Fruit fly (Drosophila melanogaster): ENCODE measurements around the gene cpx.

The cpx gene

DNA sequence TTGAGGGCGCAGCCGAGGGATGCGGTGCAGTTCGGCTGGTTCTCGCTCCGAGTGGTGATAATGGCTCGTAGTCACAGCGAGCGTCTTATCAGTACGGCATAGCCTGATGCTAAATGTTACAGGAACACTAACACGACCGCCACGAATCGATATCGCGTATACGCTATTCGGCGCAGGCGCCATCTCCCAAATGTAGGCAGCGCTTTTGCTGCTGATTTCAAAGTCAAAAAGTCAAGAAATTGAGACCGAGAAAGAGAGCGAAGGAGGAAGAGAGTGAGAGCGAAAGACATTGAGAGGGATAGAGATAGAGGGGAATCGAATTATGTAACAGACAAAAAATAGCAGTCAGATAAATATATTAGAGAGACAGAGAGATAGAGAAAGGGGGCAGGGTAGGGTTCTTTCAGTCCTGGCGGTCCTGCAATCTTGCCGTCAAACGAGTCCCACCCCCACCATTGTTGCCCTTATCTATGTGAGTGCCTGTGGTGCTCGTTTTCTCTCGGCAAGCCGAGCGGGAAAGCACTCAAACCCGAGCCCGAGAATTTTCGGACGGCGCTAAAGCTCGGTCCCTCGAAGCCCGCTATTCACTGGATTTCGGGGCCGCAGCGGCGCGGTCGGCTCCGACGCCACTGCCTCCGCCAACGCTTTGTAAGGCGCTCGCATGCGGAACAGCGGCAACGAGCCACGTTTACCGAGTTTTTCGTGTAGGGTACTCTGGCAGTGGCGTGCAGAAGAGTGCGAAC, 1.3 kb downstream of the cpx start:
- TF ChIP-seq Eip93F (GFP tag; optimal IDR thresholded peaks at IDR 0.05) (no peak), cyc (GFP tag; optimal IDR thresholded peaks at IDR 0.05) (no peak), Eip78C (GFP tag) (peak; percentile 39), svp (GFP tag) (peak; percentile 77), vri (GFP tag; optimal IDR thresholded peaks at IDR 0.05) (peak; percentile 21), eg (GFP tag; IDR thresholded peaks at IDR 0.05) (0 out of 3 replicates have a peak, but pooled peaks have one; percentile 8)

dm6 chr3R:4282207-4282606, 2.2 kb downstream of the cpx start:
- no peak for TF ChIP-seq Sox14 (GFP tag; optimal IDR thresholded peaks at IDR 0.05)
- TF ChIP-seq net (GFP tag; optimal IDR thresholded peaks at IDR 0.05) = no peak
- no peak for TF ChIP-seq CG9139 (GFP tag; optimal IDR thresholded peaks at IDR 0.05)
- TF ChIP-seq salr (GFP tag; optimal IDR thresholded peaks at IDR 0.05) = no peak
- TF ChIP-seq Ets21C (GFP tag; optimal IDR thresholded peaks at IDR 0.05) = no peak
- TF ChIP-seq Sox15 (GFP tag; optimal IDR thresholded peaks at IDR 0.05) = no peak
- TF ChIP-seq lz (GFP tag; optimal IDR thresholded peaks at IDR 0.05) = no peak

- TF ChIP-seq Smox (GFP tag; optimal IDR thresholded peaks at IDR 0.05) (no peak), dac (GFP tag; optimal IDR thresholded peaks at IDR 0.05) (no peak), CG6163 (GFP tag; IDR thresholded peaks at IDR 0.05) (no peak), lz (GFP tag; optimal IDR thresholded peaks at IDR 0.05) (no peak), CG31627 (GFP tag; optimal IDR thresholded peaks at IDR 0.05) (no peak), Eip75B (GFP tag; optimal IDR thresholded peaks at IDR 0.05) (no peak), topi (GFP tag; optimal IDR thresholded peaks at IDR 0.05) (no peak), Ets21C (GFP tag; optimal IDR thresholded peaks at IDR 0.05) (no peak), CG8119 (GFP tag; IDR thresholded peaks at IDR 0.05) (no peak), CG10669 (GFP tag; optimal IDR thresholded peaks at IDR 0.05) (no peak), CG15336 (GFP tag; IDR thresholded peaks at IDR 0.05) (no peak), Blimp-1 (GFP tag; optimal IDR thresholded peaks at IDR 0.05) (no peak), pdm3 (GFP tag; optimal IDR thresholded peaks at IDR 0.05) (no peak), vri (GFP tag; optimal IDR thresholded peaks at IDR 0.05) (no peak), Hr4 (GFP tag; optimal IDR thresholded peaks at IDR 0.05) (no peak), CG9139 (GFP tag; optimal IDR thresholded peaks at IDR 0.05) (no peak), CG11762 (GFP tag; optimal IDR thresholded peaks at IDR 0.05; ENCODE audit: insufficient read depth) (no peak), net (GFP tag; optimal IDR thresholded peaks at IDR 0.05) (no peak)
Observed at dm6 chr3R:4284376-4284953, 4.4 kb downstream of the cpx start.

- TF ChIP-seq CG6808 (GFP tag; optimal IDR thresholded peaks at IDR 0.05) (peak; percentile 25), Lpt (GFP tag; optimal IDR thresholded peaks at IDR 0.05) (no peak), svp (GFP tag) (peak; percentile 88), Eip78C (GFP tag) (peak; percentile 30)
Observed at dm6 chr3R:4291289-4291688, 11.3 kb downstream of the cpx start.

DNA sequence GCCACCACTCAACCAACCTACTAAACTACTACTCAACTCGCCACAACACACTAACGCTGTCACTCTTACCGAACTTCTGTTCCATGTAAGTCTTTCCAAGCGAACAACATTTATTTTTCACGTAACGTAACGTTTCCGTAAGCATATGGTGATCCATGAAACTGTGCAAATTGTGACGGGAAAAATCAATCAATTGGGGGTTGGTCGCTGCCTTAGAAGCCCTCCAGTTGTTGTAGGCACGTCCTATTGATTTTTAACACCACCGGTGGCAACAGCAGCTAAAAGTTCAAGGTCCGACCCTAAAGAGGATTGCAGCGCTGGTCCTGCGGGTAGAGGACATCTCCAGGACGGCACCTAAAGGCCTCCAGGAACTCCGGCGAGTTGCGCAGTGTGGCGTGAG, 12.2 kb downstream of the cpx start:
- no peak for TF ChIP-seq ss (GFP tag; optimal IDR thresholded peaks at IDR 0.05)
- TF ChIP-seq CG3032 (tag; optimal IDR thresholded peaks at IDR 0.05) = no peak
- TF ChIP-seq esn (GFP tag; optimal IDR thresholded peaks at IDR 0.05) = no peak
- TF ChIP-seq Eip93F (GFP tag; optimal IDR thresholded peaks at IDR 0.05) = no peak
- TF ChIP-seq net (GFP tag; optimal IDR thresholded peaks at IDR 0.05) = no peak
- no peak for TF ChIP-seq Hr4 (GFP tag; optimal IDR thresholded peaks at IDR 0.05)
- TF ChIP-seq fkh (GFP tag; optimal IDR thresholded peaks at IDR 0.05) = no peak
- TF ChIP-seq cyc (GFP tag; optimal IDR thresholded peaks at IDR 0.05) = no peak
- TF ChIP-seq Hr39 (GFP tag; optimal IDR thresholded peaks at IDR 0.05) = no peak
- no peak for TF ChIP-seq CG16779 (tag; optimal IDR thresholded peaks at IDR 0.05)
- no peak for TF ChIP-seq Blimp-1 (GFP tag; optimal IDR thresholded peaks at IDR 0.05)

All from whole organism, prepupa.